Fruit fly (Drosophila melanogaster) whole organism, embryonic: ENCODE measurements around the gene CG3071.

Source experiments
- Antp ChIP-seq: fragments of 200-800 bp; sonication (Bioruptor generic); optimal IDR thresholded peaks from 3 replicates; lab custom pipeline; 2016; ENCODE audit warnings: missing biosample characterization, missing genetic modification characterization
- Awh ChIP-seq: fragments of 200-800 bp; sonication (Bioruptor generic); IDR thresholded peaks from 2 replicates; pipeline ENCODE4, ENCODE4 v1.3.6; 2022; ENCODE audit warnings: missing biosample characterization, missing genetic modification characterization
- CG10209 ChIP-seq: fragments of 200-800 bp; sonication (Bioruptor generic); optimal IDR thresholded peaks from 3 replicates; lab custom pipeline; 2017; ENCODE audit warnings: missing biosample characterization, mild to moderate bottlenecking, missing genetic modification characterization, missing genetic modification reagents
- CG12236 ChIP-seq: fragments of 200-800 bp; sonication (Bioruptor generic); optimal IDR thresholded peaks from 2 replicates; lab custom pipeline; 2016; ENCODE audit warnings: missing biosample characterization, missing genetic modification characterization
- CG15601 ChIP-seq: fragments of 200-800 bp; sonication (Bioruptor generic); optimal IDR thresholded peaks from 3 replicates; lab custom pipeline; 2019; ENCODE audit warnings: missing biosample characterization, mild to moderate bottlenecking, missing genetic modification characterization, moderate library complexity
- CG1603 ChIP-seq: fragments of 200-800 bp; sonication (Bioruptor generic); optimal IDR thresholded peaks from 2 replicates; lab custom pipeline; 2019; ENCODE audit warnings: missing biosample characterization, mild to moderate bottlenecking, missing genetic modification characterization, moderate library complexity
- CG17802 ChIP-seq: fragments of 200-800 bp; sonication (Bioruptor generic); optimal IDR thresholded peaks from 2 replicates; lab custom pipeline; 2018; ENCODE audit warnings: missing biosample characterization, mild to moderate bottlenecking, missing genetic modification characterization, moderate library complexity
- CG2202 ChIP-seq: fragments of 200-800 bp; sonication (Bioruptor generic); optimal IDR thresholded peaks from 2 replicates; lab custom pipeline; 2018; ENCODE audit warnings: missing biosample characterization, mild to moderate bottlenecking, missing genetic modification characterization
- CG31224 ChIP-seq: fragments of 200-800 bp; sonication (Bioruptor generic); IDR thresholded peaks from 2 replicates; pipeline ENCODE4 v1.3.6; 2022; ENCODE audit warnings: missing biosample characterization, missing genetic modification characterization
- CG4328 ChIP-seq: fragments of 200-800 bp; sonication (Bioruptor generic); optimal IDR thresholded peaks from 3 replicates; lab custom pipeline; 2017; ENCODE audit warnings: missing biosample characterization, missing genetic modification reagents, missing genetic modification characterization
- CG4360 ChIP-seq: fragments of 200-800 bp; sonication (Bioruptor generic); IDR thresholded peaks from 2 replicates; pipeline ENCODE4 v1.3.6; 2022; ENCODE audit warnings: missing biosample characterization, missing genetic modification characterization
- CG4424 ChIP-seq: fragments of 200-800 bp; sonication (Bioruptor generic); optimal IDR thresholded peaks from 3 replicates; lab custom pipeline; 2016; ENCODE audit warnings: missing biosample characterization, missing genetic modification characterization
- CG4617 ChIP-seq: fragments of 200-800 bp; sonication (Bioruptor generic); optimal IDR thresholded peaks from 3 replicates; lab custom pipeline; 2016; ENCODE audit warnings: missing biosample characterization, missing genetic modification characterization, borderline replicate concordance
- CG6175 ChIP-seq: fragments of 200-800 bp; sonication (Bioruptor generic); IDR thresholded peaks from 3 replicates; pipeline ENCODE4 v1.3.6; 2022; ENCODE audit warnings: missing biosample characterization, missing genetic modification characterization
- CG6813 ChIP-seq: fragments of 200-800 bp; sonication (Bioruptor generic); optimal IDR thresholded peaks from 2 replicates; lab custom pipeline; 2017; ENCODE audit warnings: missing biosample characterization, missing genetic modification characterization, mild to moderate bottlenecking, moderate library complexity, missing genetic modification reagents
- CG7271 ChIP-seq: fragments of 200-800 bp; sonication (Bioruptor generic); optimal IDR thresholded peaks from 2 replicates; lab custom pipeline; 2018; ENCODE audit warnings: missing biosample characterization, mild to moderate bottlenecking, missing genetic modification characterization, moderate library complexity
- CG7556 ChIP-seq: fragments of 200-800 bp; sonication (Bioruptor generic); optimal IDR thresholded peaks from 2 replicates; lab custom pipeline; 2017; ENCODE audit warnings: missing biosample characterization, mild to moderate bottlenecking, missing genetic modification characterization
- CG9215 ChIP-seq: fragments of 200-800 bp; sonication (Bioruptor generic); IDR thresholded peaks from 2 replicates; pipeline ENCODE4 v1.3.6; 2022; ENCODE audit warnings: missing biosample characterization, missing genetic modification characterization
- CG9609 ChIP-seq: fragments of 200-800 bp; sonication (Bioruptor generic); optimal IDR thresholded peaks from 3 replicates; lab custom pipeline; 2016; ENCODE audit warnings: missing biosample characterization, missing genetic modification characterization
- HLH4C ChIP-seq: fragments of 200-800 bp; sonication (Bioruptor generic); IDR thresholded peaks from 3 replicates; pipeline ENCODE4 v1.3.6; 2022; ENCODE audit warnings: missing biosample characterization, missing genetic modification characterization; ENCODE audit not compliant: partially characterized antibody
- Hsf ChIP-seq: fragments of 200-800 bp; sonication (Bioruptor generic); optimal IDR thresholded peaks from 3 replicates; lab custom pipeline; 2016; ENCODE audit warnings: missing biosample characterization, missing genetic modification characterization
- MTF-1 ChIP-seq: fragments of 200-800 bp; sonication (Bioruptor generic); optimal IDR thresholded peaks from 2 replicates; lab custom pipeline; 2018; ENCODE audit warnings: missing biosample characterization, mild to moderate bottlenecking, missing genetic modification characterization, borderline replicate concordance
- Side ChIP-seq: fragments of 200-800 bp; sonication (Bioruptor generic); optimal IDR thresholded peaks from 2 replicates; lab custom pipeline; 2016; ENCODE audit warnings: missing biosample characterization, missing genetic modification characterization
- Trl ChIP-seq, 3 experiments: fragments of >200 bp in 2 of 3; fragments of 200-800 bp in 1 of 3; sonication (Bioruptor generic) in 1 of 3; optimal IDR thresholded peaks; 2 replicates in 1 of 3; 3 replicates in 2 of 3; lab custom pipeline; 2016 to 2017; ENCODE audit warnings: missing biosample characterization in 1 of 3, missing genetic modification characterization in 1 of 3
- dati ChIP-seq: fragments of 200-800 bp; sonication (Bioruptor generic); IDR thresholded peaks from 2 replicates; pipeline ENCODE4 v1.3.6; 2022; ENCODE audit warnings: missing biosample characterization, missing genetic modification characterization
- dmrt11E ChIP-seq: fragments of 200-800 bp; sonication (Bioruptor generic); optimal IDR thresholded peaks from 3 replicates; lab custom pipeline; 2018; ENCODE audit warnings: missing biosample characterization, mild to moderate bottlenecking, missing genetic modification characterization, moderate library complexity
- dmrt99B ChIP-seq: fragments of 200-800 bp; sonication (Bioruptor generic); optimal IDR thresholded peaks from 2 replicates; lab custom pipeline; 2018; ENCODE audit warnings: missing biosample characterization, mild to moderate bottlenecking, missing genetic modification characterization, moderate library complexity
- eve ChIP-seq, 2 experiments: fragments of >200 bp; optimal IDR thresholded peaks; 2 replicates each; lab custom pipeline; 2017; ENCODE audit warnings: missing biosample characterization in 2 of 2, missing genetic modification characterization in 2 of 2
- fru ChIP-seq: fragments of >200 bp; optimal IDR thresholded peaks from 2 replicates; lab custom pipeline; 2017
- gem ChIP-seq: fragments of 200-800 bp; sonication (Bioruptor generic); optimal IDR thresholded peaks from 2 replicates; lab custom pipeline; 2019; ENCODE audit warnings: missing biosample characterization, mild to moderate bottlenecking, missing genetic modification characterization, moderate library complexity
- luna ChIP-seq: fragments of 200-800 bp; sonication (Bioruptor generic); optimal IDR thresholded peaks from 2 replicates; lab custom pipeline; 2016; ENCODE audit warnings: missing biosample characterization, missing genetic modification characterization
- pb ChIP-seq: fragments of 200-800 bp; sonication (Bioruptor generic); optimal IDR thresholded peaks from 3 replicates; lab custom pipeline; 2016; ENCODE audit warnings: missing biosample characterization, missing genetic modification characterization
- pnt ChIP-seq: fragments of 200-800 bp; sonication (Bioruptor generic); optimal IDR thresholded peaks from 3 replicates; lab custom pipeline; 2016; ENCODE audit warnings: missing biosample characterization, missing genetic modification characterization
- prd ChIP-seq, 3 experiments: fragments of >200 bp in 2 of 3; fragments of 200-800 bp in 1 of 3; sonication (Bioruptor generic) in 1 of 3; optimal IDR thresholded peaks in 2 of 3; IDR thresholded peaks in 1 of 3; 2 replicates in 2 of 3; 3 replicates in 1 of 3; pipeline versions ENCODE4 v1.3.6 to Lab custom; 2017 to 2022; ENCODE audit warnings: missing biosample characterization in 1 of 3, missing genetic modification characterization in 1 of 3
- row ChIP-seq: fragments of 200-800 bp; sonication (Bioruptor generic); IDR thresholded peaks from 3 replicates; pipeline ENCODE4 v1.3.6; 2022; ENCODE audit warnings: missing biosample characterization, missing genetic modification characterization
- run ChIP-seq: fragments of 200-800 bp; sonication (Bioruptor generic); optimal IDR thresholded peaks from 3 replicates; lab custom pipeline; 2018; ENCODE audit warnings: missing biosample characterization, mild to moderate bottlenecking, missing genetic modification characterization
- sc ChIP-seq, 3 experiments: fragments of >200 bp in 2 of 3; fragments of 200-800 bp in 1 of 3; sonication (Bioruptor generic) in 1 of 3; optimal IDR thresholded peaks; 2 replicates in 2 of 3; 3 replicates in 1 of 3; lab custom pipeline; 2017; ENCODE audit warnings: mild to moderate bottlenecking in 1 of 3, missing biosample characterization in 1 of 3, missing genetic modification characterization in 1 of 3, missing genetic modification reagents in 1 of 3
- sens ChIP-seq: fragments of 200-800 bp; sonication (Bioruptor generic); peaks from one replicate; lab custom pipeline; 2016; ENCODE audit warnings: missing biosample characterization, missing genetic modification characterization
- slou ChIP-seq: fragments of 200-800 bp; sonication (Bioruptor generic); optimal IDR thresholded peaks from 3 replicates; lab custom pipeline; 2016; ENCODE audit warnings: missing biosample characterization, missing genetic modification characterization
- sob ChIP-seq: fragments of 200-800 bp; sonication (Bioruptor generic); IDR thresholded peaks from 2 replicates; pipeline ENCODE4 v1.3.6; 2022; ENCODE audit warnings: missing biosample characterization, missing genetic modification characterization
- sr ChIP-seq: fragments of 200-800 bp; sonication (Bioruptor generic); IDR thresholded peaks from 3 replicates; pipeline ENCODE4 v1.3.6; 2022; ENCODE audit warnings: missing biosample characterization, missing genetic modification characterization
- stwl ChIP-seq: fragments of 200-800 bp; sonication (Bioruptor generic); optimal IDR thresholded peaks from 3 replicates; lab custom pipeline; 2018; ENCODE audit warnings: missing biosample characterization, mild to moderate bottlenecking, missing genetic modification characterization, moderate library complexity
- wek ChIP-seq: fragments of 200-800 bp; sonication (Bioruptor generic); optimal IDR thresholded peaks from 3 replicates; lab custom pipeline; 2018; ENCODE audit warnings: missing biosample characterization, mild to moderate bottlenecking, missing genetic modification characterization, moderate library complexity
- yki ChIP-seq: fragments of >200 bp; optimal IDR thresholded peaks from 3 replicates; lab custom pipeline; 2018

The CG3071 gene

dm6 chrX:2293294-2293988 is 30.8 kb downstream of the CG3071 start, which contains the start of gene CG2865 (continued):
- peak; percentile 83 for TF ChIP-seq CG4617 (GFP tag; lab: Kevin White, UChicago)
- TF ChIP-seq HLH4C (GFP tag; lab: Robert Waterston, UW): no peak
- TF ChIP-seq sens (GFP tag; lab: Kevin White, UChicago): peak; percentile 99
- TF ChIP-seq fru (lab: Kevin White, UChicago): no peak
- peak; percentile 97 for TF ChIP-seq gem (tag; lab: Kevin White, UChicago)
- TF ChIP-seq CG6175: peak; percentile 69; the same call in 2 of the 3 replicates
- peak; percentile 47 for TF ChIP-seq yki (lab: Kevin White, UChicago)
- peak; percentile 89 for TF ChIP-seq CG2202
- peak; percentile 89 for TF ChIP-seq sob
- TF ChIP-seq pb (GFP tag; lab: Kevin White, UChicago): peak; percentile 83
- TF ChIP-seq Hsf (GFP tag; lab: Kevin White, UChicago): peak; percentile 94

dm6 chrX:2294474-2295434 is 32.1 kb downstream of the CG3071 start:
- TF ChIP-seq dmrt11E (tag; lab: Kevin White, UChicago) (peak; percentile 29), prd (optimal IDR thresholded peaks at IDR 0.05; lab: Kevin White, UChicago) (no peak), prd (GFP tag; IDR thresholded peaks at IDR 0.05; lab: Robert Waterston, UW) (no peak), wek (GFP tag; lab: Kevin White, UChicago) (peak; percentile 38), sr (GFP tag; lab: Robert Waterston, UW) (peak; percentile 19; the same call in 1 of the 3 replicates), CG15601 (peak; percentile 7), sc (optimal IDR thresholded peaks at IDR 0.05; lab: Kevin White, UChicago) (no peak), sc (GFP tag; optimal IDR thresholded peaks at IDR 0.05; lab: Kevin White, UChicago) (peak; percentile 15), gem (tag; lab: Kevin White, UChicago) (peak; percentile 25), CG1603 (tag; lab: Kevin White, UChicago) (peak; percentile 47), eve (GFP tag; optimal IDR thresholded peaks at IDR 0.05; lab: Kevin White, UChicago) (peak in 1 of 2 experiments; percentile 81), CG7556 (GFP tag; lab: Kevin White, UChicago) (no peak), CG4424 (GFP tag; lab: Kevin White, UChicago) (no peak), CG17802 (tag; lab: Kevin White, UChicago) (no peak), Awh (GFP tag; lab: Robert Waterston, UW) (peak; percentile 60; the same call in 1 of the 2 replicates), CG9215 (GFP tag; lab: Robert Waterston, UW) (no peak), CG10209 (GFP tag; lab: Kevin White, UChicago) (peak; percentile 20), CG6813 (GFP tag; lab: Kevin White, UChicago) (peak; percentile 9), CG4328 (GFP tag; lab: Kevin White, UChicago) (peak; percentile 45), MTF-1 (GFP tag; lab: Kevin White, UChicago) (peak; percentile 36), CG4360 (GFP tag; lab: Robert Waterston, UW) (peak; percentile 85), CG7271 (no peak), slou (GFP tag; lab: Kevin White, UChicago) (no peak), pnt (GFP tag; lab: Kevin White, UChicago) (peak; percentile 14), Side (GFP tag; lab: Kevin White, UChicago) (peak; percentile 38), CG12236 (GFP tag; lab: Kevin White, UChicago) (peak; percentile 20), dmrt99B (tag; lab: Kevin White, UChicago) (peak; percentile 10), Antp (peak; percentile 21), stwl (tag; lab: Kevin White, UChicago) (no peak), dati (GFP tag; lab: Robert Waterston, UW) (0 out of 2 replicates have a peak, but pooled peaks have one; percentile 50), CG9609 (no peak), row (GFP tag; lab: Robert Waterston, UW) (no peak), CG31224 (GFP tag; lab: Robert Waterston, UW) (0 out of 2 replicates have a peak, but pooled peaks have one; percentile 18), run (tag; lab: Kevin White, UChicago) (no peak), Trl (optimal IDR thresholded peaks at IDR 0.05; lab: Kevin White, UChicago) (peak; percentile 47 to 59), Trl (GFP tag; optimal IDR thresholded peaks at IDR 0.05; lab: Kevin White, UChicago) (peak; percentile 63), luna (GFP tag; lab: Kevin White, UChicago) (no peak)
